Fruit fly (Drosophila melanogaster) whole organism, pupa: Measurements from ENCODE around the gene RPA2.

Source experiments
- CG12605 ChIP-seq: fragments of 200-800 bp; sonication (Bioruptor generic); IDR thresholded peaks from 2 replicates; pipeline ENCODE4 v1.3.6; 2022; ENCODE audit warnings: missing biosample characterization, missing genetic modification characterization
- CG4496 ChIP-seq: fragments of 200-800 bp; sonication (Bioruptor generic); IDR thresholded peaks from 3 replicates; pipeline ENCODE4 v1.3.6; 2022; ENCODE audit warnings: missing biosample characterization, missing genetic modification characterization
- CG8301 ChIP-seq: fragments of 200-800 bp; sonication (Bioruptor generic); optimal IDR thresholded peaks from 2 replicates; lab custom pipeline; 2018; ENCODE audit warnings: missing biosample characterization, mild to moderate bottlenecking, missing genetic modification characterization
- D1 ChIP-seq: fragments of 200-800 bp; sonication (Bioruptor generic); optimal IDR thresholded peaks from 2 replicates; lab custom pipeline; 2018; ENCODE audit warnings: missing biosample characterization, mild to moderate bottlenecking, missing genetic modification characterization, moderate library complexity
- Pif1A ChIP-seq: fragments of 200-800 bp; sonication (Bioruptor generic); optimal IDR thresholded peaks from 3 replicates; lab custom pipeline; 2016; ENCODE audit warnings: missing biosample characterization, missing genetic modification characterization
- Snoo ChIP-seq: fragments of 200-800 bp; sonication (Bioruptor generic); optimal IDR thresholded peaks from 3 replicates; lab custom pipeline; 2017; ENCODE audit warnings: missing biosample characterization, mild to moderate bottlenecking, missing genetic modification characterization, inconsistent platforms
- gl ChIP-seq: fragments of 200-800 bp; sonication (Bioruptor generic); optimal IDR thresholded peaks from 2 replicates; lab custom pipeline; 2018; ENCODE audit warnings: missing biosample characterization, mild to moderate bottlenecking, missing genetic modification characterization
- rn ChIP-seq: fragments of 200-800 bp; sonication (Bioruptor generic); IDR thresholded peaks from 2 replicates; pipeline ENCODE4 v1.3.6; 2022; ENCODE audit warnings: missing biosample characterization, missing genetic modification characterization

- no peak for TF ChIP-seq D1 (tag; lab: Kevin White, UChicago)
- TF ChIP-seq CG8301 (tag; lab: Kevin White, UChicago), result no peak
- TF ChIP-seq CG12605, result no peak
- no peak for TF ChIP-seq gl (tag; lab: Kevin White, UChicago)
- no peak for TF ChIP-seq Snoo
- TF ChIP-seq Pif1A (GFP tag; lab: Kevin White, UChicago), result no peak
- TF ChIP-seq CG4496 (GFP tag; lab: Robert Waterston, UW), result no peak
- TF ChIP-seq rn (GFP tag; lab: Robert Waterston, UW), result no peak
These were observed 16.6 kb downstream of the RPA2 start for dm6 chr2L:20909301-20909700.
